Fruit fly (Drosophila melanogaster): ENCODE data around the gene pasi1.
A peak's percentile ranks its signal among the peaks of the same experiment; 100 is the strongest.

pasi1 gene

DNA sequence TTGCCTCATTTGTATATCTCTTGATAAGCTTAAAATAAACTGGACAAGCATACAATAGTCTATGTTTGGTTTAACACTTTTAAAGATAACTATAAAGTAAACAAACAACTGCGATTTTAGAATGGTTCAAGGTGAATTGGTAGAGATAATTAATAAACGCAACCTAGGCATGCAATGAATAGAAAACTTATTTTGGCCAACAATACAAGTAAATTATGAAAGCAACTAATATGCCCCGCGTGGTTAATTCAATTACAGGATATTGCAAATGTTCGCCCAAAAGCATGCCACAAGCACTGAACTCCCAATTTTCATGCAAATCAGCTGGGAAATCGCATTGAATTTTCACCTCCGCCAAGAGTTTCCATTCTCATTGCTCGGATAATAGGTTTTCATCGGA lies 10.7 kb upstream of the pasi1 start (continued):
- no peak for TF ChIP-seq CG13287 (GFP tag; IDR thresholded peaks at IDR 0.05; ENCODE audit: partially characterized antibody)
- TF ChIP-seq hb (GFP tag; IDR thresholded peaks at IDR 0.05; ENCODE audit: partially characterized antibody): no peak
- TF ChIP-seq CG2116 (GFP tag; optimal IDR thresholded peaks at IDR 0.05): no peak
- 0 out of 2 replicates have a peak, but pooled peaks have one; percentile 16 for TF ChIP-seq Rfx (GFP tag; IDR thresholded peaks at IDR 0.05)
- no peak for TF ChIP-seq CG8359 (GFP tag; optimal IDR thresholded peaks at IDR 0.05; ENCODE audit: borderline replicate concordance)
- TF ChIP-seq Rx (GFP tag; IDR thresholded peaks at IDR 0.05): no peak
- TF ChIP-seq sens (GFP tag): peak; percentile 56
- TF ChIP-seq H15 (GFP tag; IDR thresholded peaks at IDR 0.05): no peak
- TF ChIP-seq CG32532 (GFP tag; IDR thresholded peaks at IDR 0.05): no peak
- TF ChIP-seq gem (tag; optimal IDR thresholded peaks at IDR 0.05): peak; percentile 3
- no peak for TF ChIP-seq CG17829 (tag; optimal IDR thresholded peaks at IDR 0.05)
- TF ChIP-seq CG17359 (tag; optimal IDR thresholded peaks at IDR 0.05): no peak
- no peak for TF ChIP-seq CG9727 (GFP tag; optimal IDR thresholded peaks at IDR 0.05)
- no peak for TF ChIP-seq Dfd (GFP tag; optimal IDR thresholded peaks at IDR 0.05)
- TF ChIP-seq CG12391 (tag; optimal IDR thresholded peaks at IDR 0.05): no peak
- TF ChIP-seq ab (GFP tag; optimal IDR thresholded peaks at IDR 0.05): no peak
- no peak for TF ChIP-seq Pdp1 (GFP tag; optimal IDR thresholded peaks at IDR 0.05)
- peak; percentile 2 for TF ChIP-seq CG12659 (GFP tag; optimal IDR thresholded peaks at IDR 0.05)

DNA sequence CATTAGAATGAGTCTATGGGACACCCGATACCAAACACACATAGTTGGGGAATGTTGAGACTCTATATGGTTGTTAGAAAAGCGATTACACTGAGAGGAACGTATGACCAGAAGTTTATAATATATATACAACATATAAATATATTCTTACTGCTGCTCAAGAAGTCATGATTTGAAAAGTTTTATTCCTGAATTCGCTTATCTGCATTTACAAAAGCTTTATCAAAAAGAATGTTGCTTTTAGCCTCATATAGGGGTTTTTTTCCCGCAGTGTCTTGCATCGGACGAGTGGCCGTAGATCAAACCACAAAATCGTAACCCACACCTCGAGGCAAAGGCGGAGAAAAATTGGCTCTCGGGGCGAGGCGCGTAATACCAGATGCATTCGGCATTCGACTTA lies 7.1 kb upstream of the pasi1 start:
- TF ChIP-seq gsb (GFP tag; IDR thresholded peaks at IDR 0.05) (no peak), CG11456 (GFP tag; IDR thresholded peaks at IDR 0.05) (no peak), CG6254 (GFP tag; optimal IDR thresholded peaks at IDR 0.05) (peak; percentile 13), ham (GFP tag; IDR thresholded peaks at IDR 0.05) (no peak), CG8388 (GFP tag; optimal IDR thresholded peaks at IDR 0.05) (peak; percentile 2), CG2678 (tag; optimal IDR thresholded peaks at IDR 0.05) (peak; percentile 12), CG5180 (GFP tag; optimal IDR thresholded peaks at IDR 0.05) (no peak), MESR4 (GFP tag; optimal IDR thresholded peaks at IDR 0.05) (no peak), CG14441 (GFP tag; IDR thresholded peaks at IDR 0.05) (peak; percentile 18; the same call in 1 of the 2 replicates), dysf (GFP tag; IDR thresholded peaks at IDR 0.05) (0 out of 3 replicates have a peak, but pooled peaks have one; percentile 35), dmrt99B (tag; optimal IDR thresholded peaks at IDR 0.05) (peak; percentile 4), CG7839 (tag; optimal IDR thresholded peaks at IDR 0.05) (peak; percentile 13), CG1024 (GFP tag; IDR thresholded peaks at IDR 0.05) (no peak), crol (GFP tag; IDR thresholded peaks at IDR 0.05) (no peak), trem (tag; optimal IDR thresholded peaks at IDR 0.05) (peak; percentile 1), Med (GFP tag) (peak; percentile 4), ttk (GFP tag; IDR thresholded peaks at IDR 0.05) (no peak), row (GFP tag; IDR thresholded peaks at IDR 0.05) (no peak), Ets65A (GFP tag) (peak; percentile 34), ftz-f1 (GFP tag; optimal IDR thresholded peaks at IDR 0.05) (no peak), CG3407 (GFP tag; optimal IDR thresholded peaks at IDR 0.05) (no peak), CG4854 (GFP tag; optimal IDR thresholded peaks at IDR 0.05) (no peak), Drgx (GFP tag; IDR thresholded peaks at IDR 0.05) (peak; percentile 40; the same call in 1 of the 2 replicates), phol (tag; optimal IDR thresholded peaks at IDR 0.05) (peak; percentile 2), Max (GFP tag; optimal IDR thresholded peaks at IDR 0.05) (no peak), CG18619 (GFP tag; optimal IDR thresholded peaks at IDR 0.05) (no peak), CG11504 (tag; optimal IDR thresholded peaks at IDR 0.05) (peak; percentile 38), CrebB (tag; optimal IDR thresholded peaks at IDR 0.05) (no peak), rib (GFP tag; IDR thresholded peaks at IDR 0.05) (no peak), CG3838 (GFP tag; optimal IDR thresholded peaks at IDR 0.05) (no peak), CG10543 (GFP tag; optimal IDR thresholded peaks at IDR 0.05) (no peak), CG14710 (tag; optimal IDR thresholded peaks at IDR 0.05) (peak; percentile 10), run (tag; optimal IDR thresholded peaks at IDR 0.05) (no peak)

All from whole organism, embryonic.